Worm (Caenorhabditis elegans) whole organism, L2 larva: ENCODE measurements around the gene F23B2.10.

Experiments used
- C34F6.9 ChIP-seq: fragments of 150-350 bp; optimal IDR thresholded peaks from 2 replicates; lab custom pipeline; 2014; ENCODE audit warnings: missing biosample characterization, missing genetic modification characterization
- F13H6.1 ChIP-seq: sonication (generic microtip); optimal IDR thresholded peaks from 2 replicates; lab custom pipeline; 2016; ENCODE audit warnings: missing genetic modification characterization, missing compliant biosample characterization
- R02D3.7 ChIP-seq: fragments of 150-350 bp; optimal IDR thresholded peaks from 2 replicates; lab custom pipeline; 2014; ENCODE audit warnings: missing biosample characterization, missing genetic modification characterization
- Y55F3AM.14 ChIP-seq: fragments of 200-800 bp; sonication (Bioruptor generic); optimal IDR thresholded peaks from 2 replicates; lab custom pipeline; 2018; ENCODE audit warnings: mild to moderate bottlenecking, missing genetic modification characterization, missing compliant biosample characterization
- ZK546.5 ChIP-seq: sonication (generic microtip); optimal IDR thresholded peaks from 2 replicates; lab custom pipeline; 2017; ENCODE audit warnings: missing biosample characterization, missing genetic modification characterization
- alr-1 ChIP-seq: fragments of 150-350 bp; optimal IDR thresholded peaks from 2 replicates; lab custom pipeline; 2014; ENCODE audit warnings: missing biosample characterization, missing genetic modification characterization
- blmp-1 ChIP-seq: sonication (generic microtip); optimal IDR thresholded peaks from 2 replicates; lab custom pipeline; 2017; ENCODE audit warnings: missing genetic modification characterization, mild to moderate bottlenecking, missing compliant biosample characterization, antibody characterized with exemption, moderate library complexity; ENCODE audit not compliant: insufficient read depth
- ceh-82 ChIP-seq: fragments of 150-350 bp; optimal IDR thresholded peaks from 2 replicates; lab custom pipeline; 2014; ENCODE audit warnings: missing biosample characterization, missing genetic modification characterization
- crh-2 ChIP-seq: sonication (generic microtip); optimal IDR thresholded peaks from 2 replicates; lab custom pipeline; 2017; ENCODE audit warnings: missing biosample characterization, missing genetic modification characterization
- egl-27 ChIP-seq: sonication (generic microtip); optimal IDR thresholded peaks from 3 replicates; lab custom pipeline; 2017; ENCODE audit warnings: missing biosample characterization, missing genetic modification reagents, missing genetic modification characterization
- elt-1 ChIP-seq: fragments of 150-350 bp; optimal IDR thresholded peaks from 2 replicates; lab custom pipeline; 2014; ENCODE audit warnings: missing biosample characterization, missing genetic modification characterization
- elt-3 ChIP-seq: sonication (generic microtip); optimal IDR thresholded peaks from 2 replicates; lab custom pipeline; 2017; ENCODE audit warnings: missing biosample characterization, missing genetic modification characterization
- gmeb-1 ChIP-seq: fragments of 150-350 bp; optimal IDR thresholded peaks from 2 replicates; lab custom pipeline; 2014; ENCODE audit warnings: missing biosample characterization, missing genetic modification characterization
- lin-11 ChIP-seq: fragments of 150-350 bp; sonication (generic microtip); optimal IDR thresholded peaks from 2 replicates; lab custom pipeline; 2014; ENCODE audit warnings: missing biosample characterization, missing genetic modification characterization, inconsistent platforms, mixed read lengths
- lin-39 ChIP-seq: fragments of 150-350 bp; optimal IDR thresholded peaks from 2 replicates; lab custom pipeline; 2014; ENCODE audit warnings: missing biosample characterization, missing genetic modification reagents, missing genetic modification characterization
- lsy-2 ChIP-seq, 2 experiments: fragments of 150-350 bp in 1 of 2; sonication (generic microtip) in 1 of 2; optimal IDR thresholded peaks; 2 replicates each; lab custom pipeline; 2014 to 2017; ENCODE audit warnings: missing biosample characterization in 2 of 2, missing genetic modification characterization in 2 of 2
- mbf-1 ChIP-seq: sonication (generic microtip); optimal IDR thresholded peaks from 2 replicates; lab custom pipeline; 2017; ENCODE audit warnings: missing biosample characterization, missing genetic modification characterization
- mdl-1 ChIP-seq, 2 experiments: fragments of 150-350 bp in 1 of 2; sonication (generic microtip) in 1 of 2; optimal IDR thresholded peaks; 2 replicates each; lab custom pipeline; 2017; ENCODE audit warnings: missing biosample characterization in 2 of 2, missing genetic modification characterization in 2 of 2
- nhr-11 ChIP-seq: fragments of 150-350 bp; optimal IDR thresholded peaks from 2 replicates; lab custom pipeline; 2014; ENCODE audit warnings: missing biosample characterization, missing genetic modification characterization
- nhr-12 ChIP-seq: fragments of 150-350 bp; optimal IDR thresholded peaks from 2 replicates; lab custom pipeline; 2014; ENCODE audit warnings: missing biosample characterization, missing genetic modification characterization
- nhr-129 ChIP-seq: fragments of 150-350 bp; optimal IDR thresholded peaks from 2 replicates; lab custom pipeline; 2014; ENCODE audit warnings: missing biosample characterization, missing genetic modification characterization
- nhr-21 ChIP-seq: fragments of 150-350 bp; optimal IDR thresholded peaks from 2 replicates; lab custom pipeline; 2014; ENCODE audit warnings: missing biosample characterization, missing genetic modification characterization
- nhr-23 ChIP-seq: fragments of 150-350 bp; optimal IDR thresholded peaks from 2 replicates; lab custom pipeline; 2014; ENCODE audit warnings: missing biosample characterization, missing genetic modification reagents, missing genetic modification characterization
- nhr-6 ChIP-seq: fragments of 150-350 bp; optimal IDR thresholded peaks from 2 replicates; lab custom pipeline; 2014; ENCODE audit warnings: missing biosample characterization, missing genetic modification characterization
- sem-4 ChIP-seq: fragments of 150-350 bp; optimal IDR thresholded peaks from 2 replicates; lab custom pipeline; 2014; ENCODE audit warnings: missing biosample characterization, missing genetic modification reagents, missing genetic modification characterization
- skn-1 ChIP-seq: sonication (generic microtip); optimal IDR thresholded peaks from 2 replicates; lab custom pipeline; 2017; ENCODE audit warnings: missing biosample characterization, missing genetic modification characterization
- sma-3 ChIP-seq: sonication (generic microtip); optimal IDR thresholded peaks from 2 replicates; lab custom pipeline; 2016; ENCODE audit warnings: missing genetic modification reagents, missing genetic modification characterization, missing compliant biosample characterization
- sma-9 ChIP-seq, 2 experiments: fragments of 150-350 bp in 1 of 2; sonication (generic microtip) in 1 of 2; optimal IDR thresholded peaks; 2 replicates each; lab custom pipeline; 2014 to 2016; ENCODE audit warnings: missing genetic modification characterization in 2 of 2, mild to moderate bottlenecking in 1 of 2, missing biosample characterization in 1 of 2, missing compliant biosample characterization in 1 of 2, missing genetic modification reagents in 1 of 2, moderate library complexity in 1 of 2
- snpc-4 ChIP-seq: fragments of 150-350 bp; optimal IDR thresholded peaks from 2 replicates; lab custom pipeline; 2014; ENCODE audit warnings: missing biosample characterization, missing genetic modification characterization
- unc-39 ChIP-seq: fragments of 150-350 bp; optimal IDR thresholded peaks from 2 replicates; lab custom pipeline; 2014; ENCODE audit warnings: missing biosample characterization, missing genetic modification characterization
- unc-55 ChIP-seq: fragments of 150-350 bp; sonication (generic microtip); optimal IDR thresholded peaks from 3 replicates; lab custom pipeline; 2014; ENCODE audit warnings: missing biosample characterization, missing genetic modification reagents, missing genetic modification characterization
- unc-62 ChIP-seq: fragments of 150-350 bp; optimal IDR thresholded peaks from 2 replicates; lab custom pipeline; 2014; ENCODE audit warnings: missing biosample characterization, missing genetic modification reagents, missing genetic modification characterization
- ztf-1 ChIP-seq: fragments of 200-800 bp; sonication (Bioruptor generic); conservative IDR thresholded peaks from 2 replicates; pipeline ENCODE4 v1.3.6; 2022; ENCODE audit warnings: missing genetic modification characterization, missing compliant biosample characterization
- ztf-11 ChIP-seq: sonication (generic microtip); optimal IDR thresholded peaks from 2 replicates; lab custom pipeline; 2017; ENCODE audit warnings: missing biosample characterization, missing genetic modification characterization
- ztf-4 ChIP-seq: fragments of 150-350 bp; optimal IDR thresholded peaks from 2 replicates; lab custom pipeline; 2014; ENCODE audit warnings: missing biosample characterization, missing genetic modification characterization

The F23B2.10 gene

ce11 chrIV:9146819-9147518 lies 7.2 kb downstream of the F23B2.10 start, which contains the start of the genes rpb-12 and aly-2 (continued):
- TF ChIP-seq elt-3 (tag; lab: Kevin White, UChicago) (no peak), nhr-11 (no peak), lsy-2 (tag; optimal IDR thresholded peaks at IDR 0.05; lab: Kevin White, UChicago) (peak; percentile 35 to 73), mdl-1 (tag; optimal IDR thresholded peaks at IDR 0.05; lab: Kevin White, UChicago) (no peak), C34F6.9 (tag; lab: Kevin White, UChicago) (peak; percentile 75)

DNA sequence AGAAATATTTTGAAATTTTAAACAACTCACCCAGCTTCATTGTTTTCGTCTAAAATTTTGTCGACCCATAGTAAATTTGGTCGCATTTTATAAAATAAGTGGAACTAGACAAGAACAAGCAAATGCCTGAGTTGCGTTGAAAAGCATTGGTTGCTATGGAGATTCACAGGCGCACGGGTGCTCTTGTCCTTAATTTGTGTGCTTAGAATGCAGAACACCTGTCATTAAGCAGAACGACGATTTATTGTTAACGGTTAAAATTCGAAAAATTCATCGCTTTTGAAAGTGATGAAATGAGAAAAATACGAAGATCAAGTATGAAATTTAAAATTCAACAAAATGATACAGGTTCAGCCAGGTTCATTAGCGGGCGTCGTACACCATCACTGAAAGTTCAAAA lies 8.1 kb downstream of the F23B2.10 start, which contains the start of gene daf-10:
Gene daf-10, minus strand, starts transcription at position 101 of the 400 bp plus-strand sequence.
- no peak for TF ChIP-seq crh-2 (tag; lab: Kevin White, UChicago)

- TF ChIP-seq blmp-1 (tag; lab: Kevin White, UChicago), result no peak
- TF ChIP-seq unc-62 (GFP tag; lab: Kevin White, UChicago), result no peak
- TF ChIP-seq nhr-21 (tag; lab: Kevin White, UChicago), result no peak
- no peak for TF ChIP-seq R02D3.7 (tag; lab: Kevin White, UChicago)
- TF ChIP-seq mbf-1 (tag; lab: Kevin White, UChicago), result no peak
- TF ChIP-seq unc-55, result no peak
- TF ChIP-seq C34F6.9 (tag; lab: Kevin White, UChicago), result no peak
- no peak for TF ChIP-seq sem-4 (tag; lab: Kevin White, UChicago)
Measured at ce11 chrIV:9144405-9144804, 9.8 kb downstream of the F23B2.10 start, which contains the start of gene flp-1. Gene flp-1, plus strand, starts transcription at chrIV:9144705.

- TF ChIP-seq R02D3.7 (tag; lab: Kevin White, UChicago) (no peak), lin-11 (no peak), mdl-1 (tag; optimal IDR thresholded peaks at IDR 0.05; lab: Kevin White, UChicago) (no peak), ZK546.5 (tag; lab: Kevin White, UChicago) (no peak), unc-55 (no peak)
Measured at ce11 chrIV:9140172-9140805, 13.9 kb downstream of the F23B2.10 start.

- TF ChIP-seq crh-2 (tag; lab: Kevin White, UChicago), result no peak
- no peak for TF ChIP-seq lsy-2 (tag; optimal IDR thresholded peaks at IDR 0.05; lab: Kevin White, UChicago)
- TF ChIP-seq gmeb-1 (tag; lab: Kevin White, UChicago), result no peak
- TF ChIP-seq, all 48 proteins: peak for 0
Measured at ce11 chrIV:9135377-9135776, 18.8 kb downstream of the F23B2.10 start, which contains the start of gene delm-1. Gene delm-1, minus strand, starts transcription at chrIV:9135477.

DNA sequence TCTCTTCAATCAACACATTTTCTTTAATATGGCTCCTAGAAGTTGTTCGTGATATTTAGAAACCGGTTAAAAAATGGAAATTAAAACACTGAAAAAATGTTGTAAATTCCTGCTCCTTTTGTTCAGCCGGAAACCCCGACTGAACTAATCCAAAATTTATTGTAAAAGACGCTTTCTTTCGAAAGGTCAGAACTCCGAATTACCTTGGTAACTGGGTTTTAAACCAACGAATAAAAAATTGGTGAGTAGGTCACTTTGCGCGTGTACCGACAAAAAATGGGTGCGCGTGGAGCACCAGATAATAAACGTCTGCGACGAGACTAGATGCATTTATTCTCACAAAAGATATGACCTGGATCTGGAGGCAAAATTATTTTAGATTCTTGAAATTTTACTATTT lies 23.6 kb downstream of the F23B2.10 start:
- TF ChIP-seq lin-39 (tag; lab: Kevin White, UChicago) (no peak), nhr-6 (tag; lab: Kevin White, UChicago) (no peak), crh-2 (tag; lab: Kevin White, UChicago) (no peak), sem-4 (tag; lab: Kevin White, UChicago) (no peak), sma-9 (GFP tag; optimal IDR thresholded peaks at IDR 0.05; lab: Kevin White, UChicago) (no peak), sma-9 (tag; optimal IDR thresholded peaks at IDR 0.05; lab: Kevin White, UChicago) (no peak), Y55F3AM.14 (GFP tag; lab: Kevin White, UChicago) (no peak), unc-39 (tag; lab: Kevin White, UChicago) (no peak), R02D3.7 (tag; lab: Kevin White, UChicago) (no peak), lin-11 (no peak), unc-62 (GFP tag; lab: Kevin White, UChicago) (no peak), alr-1 (tag; lab: Kevin White, UChicago) (no peak)

- TF ChIP-seq lsy-2 (tag; optimal IDR thresholded peaks at IDR 0.05; lab: Kevin White, UChicago) (peak in 1 of 2 experiments; percentile 50), unc-62 (GFP tag; lab: Kevin White, UChicago) (no peak), snpc-4 (tag; lab: Kevin White, UChicago) (no peak), nhr-21 (tag; lab: Kevin White, UChicago) (peak; percentile 67), F13H6.1 (peak; percentile 58), egl-27 (tag; lab: Kevin White, UChicago) (no peak), sma-3 (peak; percentile 71), ztf-11 (tag; lab: Kevin White, UChicago) (no peak), nhr-12 (tag; lab: Kevin White, UChicago) (no peak), ceh-82 (tag; lab: Kevin White, UChicago) (no peak), skn-1 (tag; lab: Kevin White, UChicago) (no peak), nhr-23 (no peak), lin-11 (no peak), Y55F3AM.14 (GFP tag; lab: Kevin White, UChicago) (no peak), crh-2 (tag; lab: Kevin White, UChicago) (no peak), sma-9 (GFP tag; optimal IDR thresholded peaks at IDR 0.05; lab: Kevin White, UChicago) (peak; percentile 56), sma-9 (tag; optimal IDR thresholded peaks at IDR 0.05; lab: Kevin White, UChicago) (no peak), ztf-1 (GFP tag; lab: Robert Waterston, UW) (no peak), elt-1 (tag; lab: Kevin White, UChicago) (no peak), ztf-4 (tag; lab: Kevin White, UChicago) (no peak), nhr-129 (tag; lab: Kevin White, UChicago) (peak; percentile 77), mdl-1 (tag; optimal IDR thresholded peaks at IDR 0.05; lab: Kevin White, UChicago) (peak; percentile 66 to 79), unc-39 (tag; lab: Kevin White, UChicago) (no peak)
Measured at ce11 chrIV:9121545-9121944, 32.6 kb downstream of the F23B2.10 start.
